Fruit fly (Drosophila melanogaster) whole organism, prepupa: Measurements from ENCODE around the gene CG1774.
A peak's percentile ranks its signal among the peaks of the same experiment; 100 is the strongest.

Source experiments
- CG6854 ChIP-seq: fragments of 200-800 bp; sonication (Bioruptor generic); optimal IDR thresholded peaks from 2 replicates; lab custom pipeline; 2017; ENCODE audit warnings: missing biosample characterization, mild to moderate bottlenecking, missing genetic modification characterization
- Ets96B ChIP-seq: fragments of 200-800 bp; optimal IDR thresholded peaks from 2 replicates; lab custom pipeline; 2019; ENCODE audit warnings: missing biosample characterization, mild to moderate bottlenecking, missing genetic modification characterization, moderate library complexity

DNA sequence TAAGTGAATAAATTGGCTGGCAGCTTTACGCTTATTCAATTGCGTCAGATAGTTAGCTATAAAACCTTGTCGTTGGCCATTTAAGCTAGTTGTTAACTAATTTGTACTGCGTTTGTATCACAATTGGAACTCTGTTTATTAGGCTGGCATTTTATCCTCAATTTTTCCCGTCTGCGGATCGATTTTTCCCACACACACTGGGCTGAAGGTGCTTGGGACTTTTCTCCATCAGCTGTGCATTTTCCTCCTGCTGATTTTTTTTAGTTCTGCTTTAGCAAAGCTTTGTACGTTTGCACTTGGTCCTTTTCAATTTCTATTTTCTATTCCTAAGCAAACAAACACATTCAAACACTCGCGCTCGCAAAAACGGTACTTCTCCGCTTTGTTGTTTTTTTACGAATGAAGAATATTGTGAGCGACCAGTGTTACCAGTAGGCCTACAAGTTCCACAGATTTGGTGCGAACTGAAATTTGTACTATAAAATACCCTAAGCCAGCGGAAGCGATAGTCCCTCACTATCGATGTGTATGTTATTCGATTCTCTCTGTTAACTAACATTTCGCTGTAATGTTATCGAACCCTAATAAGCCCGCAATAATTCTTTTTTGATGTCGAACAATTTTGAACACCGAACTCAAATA lies 16.9 kb downstream of the CG1774 start:
- TF ChIP-seq Ets96B (tag; lab: Kevin White, UChicago), result no peak
- peak; percentile 63 for TF ChIP-seq CG6854 (GFP tag; lab: Kevin White, UChicago)
